Worm (Caenorhabditis elegans) whole organism, early embryonic: Measurements from ENCODE around the gene tasp-1.
A peak's percentile ranks its signal among the peaks of the same experiment; 100 is the strongest.

Experiments used
- B0310.2 ChIP-seq: sonication (generic microtip); optimal IDR thresholded peaks from 2 replicates; lab custom pipeline; 2016; ENCODE audit warnings: mild to moderate bottlenecking, missing genetic modification characterization, missing compliant biosample characterization
- F13C5.2 ChIP-seq: sonication (generic microtip); optimal IDR thresholded peaks from 2 replicates; lab custom pipeline; 2017; ENCODE audit warnings: mild to moderate bottlenecking, missing genetic modification characterization, inconsistent platforms, missing compliant biosample characterization
- aly-1 ChIP-seq: sonication (generic microtip); optimal IDR thresholded peaks from 2 replicates; lab custom pipeline; 2016; ENCODE audit warnings: missing genetic modification characterization, missing compliant biosample characterization
- ama-1 ChIP-seq: fragments of 150-350 bp; optimal IDR thresholded peaks from 2 replicates; lab custom pipeline; 2014
- ceh-13 ChIP-seq: fragments of 200-800 bp; sonication (Bioruptor generic); optimal IDR thresholded peaks from 2 replicates; lab custom pipeline; 2018; ENCODE audit warnings: mild to moderate bottlenecking, missing genetic modification characterization, missing compliant biosample characterization
- ceh-36 ChIP-seq: sonication (generic microtip); optimal IDR thresholded peaks from 2 replicates; lab custom pipeline; 2016; ENCODE audit warnings: missing genetic modification characterization, inconsistent platforms, missing compliant biosample characterization
- ets-7 ChIP-seq: sonication (generic microtip); optimal IDR thresholded peaks from 2 replicates; lab custom pipeline; 2016; ENCODE audit warnings: missing genotype, missing genetic modification characterization, missing compliant biosample characterization
- flt-1 ChIP-seq: fragments of 200-800 bp; sonication (Bioruptor generic); IDR thresholded peaks from 2 replicates; pipeline ENCODE4 v1.3.6; 2022; ENCODE audit warnings: missing genetic modification characterization, missing compliant biosample characterization
- hmbx-1 ChIP-seq: sonication (generic microtip); optimal IDR thresholded peaks from 2 replicates; lab custom pipeline; 2016; ENCODE audit warnings: mild to moderate bottlenecking, missing genetic modification characterization, missing compliant biosample characterization
- hmg-4 ChIP-seq: fragments of 200-800 bp; sonication (Bioruptor generic); optimal IDR thresholded peaks from 2 replicates; lab custom pipeline; 2018; ENCODE audit warnings: mild to moderate bottlenecking, missing genetic modification characterization, missing compliant biosample characterization
- hnd-1 ChIP-seq: sonication (generic microtip); optimal IDR thresholded peaks from 2 replicates; lab custom pipeline; 2016; ENCODE audit warnings: missing genetic modification characterization, missing compliant biosample characterization
- pes-1 ChIP-seq: fragments of 200-800 bp; sonication (Bioruptor generic); IDR thresholded peaks from 2 replicates; pipeline ENCODE4 v1.3.6; 2022; ENCODE audit warnings: missing genetic modification reagents, missing genetic modification characterization, missing compliant biosample characterization
- scrt-1 ChIP-seq: fragments of 200-800 bp; sonication (Bioruptor generic); IDR thresholded peaks from 2 replicates; pipeline ENCODE4 v1.3.6; 2022; ENCODE audit warnings: missing genetic modification characterization, missing compliant biosample characterization
- sea-1 ChIP-seq: fragments of 200-800 bp; sonication (Bioruptor generic); conservative IDR thresholded peaks from 2 replicates; pipeline ENCODE4 v1.3.6; 2022; ENCODE audit warnings: missing genetic modification characterization, missing compliant biosample characterization
- tbx-11 ChIP-seq: fragments of 200-800 bp; sonication (Bioruptor generic); IDR thresholded peaks from 2 replicates; pipeline ENCODE4 v1.3.6; 2022; ENCODE audit warnings: missing genetic modification characterization, missing compliant biosample characterization
- tbx-37 ChIP-seq: fragments of 200-800 bp; sonication (Bioruptor generic); conservative IDR thresholded peaks from 2 replicates; pipeline ENCODE4 v1.3.6; 2022; ENCODE audit warnings: missing genetic modification reagents, missing genetic modification characterization, missing compliant biosample characterization
- tra-4 ChIP-seq: sonication (generic microtip); optimal IDR thresholded peaks from 2 replicates; lab custom pipeline; 2017; ENCODE audit warnings: missing genetic modification characterization, missing compliant biosample characterization

Gene tasp-1

DNA sequence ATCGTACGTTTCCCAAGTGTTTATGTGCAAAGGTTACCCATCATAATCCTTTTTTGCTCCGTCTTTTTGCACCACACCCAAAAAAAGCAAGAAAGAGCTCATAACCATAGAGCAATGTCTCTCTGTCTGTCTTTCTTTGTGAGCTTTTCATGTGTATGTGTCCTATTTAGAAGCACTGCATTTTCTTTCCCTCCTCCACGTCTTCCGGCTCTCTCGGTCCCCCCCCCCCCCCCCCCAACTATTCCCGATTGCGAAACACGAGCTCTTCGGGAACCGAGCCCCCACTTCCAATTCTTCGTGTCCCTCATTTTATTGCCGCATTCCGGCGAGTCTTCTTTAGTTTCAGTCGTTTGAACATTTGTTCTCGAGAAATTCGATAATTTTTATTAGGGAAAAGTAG, 47.7 kb downstream of the tasp-1 start:
- TF ChIP-seq sea-1, result no peak
- no peak for TF ChIP-seq F13C5.2 (tag; lab: Kevin White, UChicago)
- no peak for TF ChIP-seq B0310.2 (tag; lab: Kevin White, UChicago)
- no peak for TF ChIP-seq tra-4 (tag; lab: Kevin White, UChicago)
- no peak for TF ChIP-seq hmg-4
- TF ChIP-seq hnd-1 (tag; lab: Kevin White, UChicago), result no peak
- no peak for TF ChIP-seq ets-7 (tag; lab: Kevin White, UChicago)
- no peak for TF ChIP-seq ama-1 (lab: Kevin White, UChicago)
- TF ChIP-seq pes-1 (GFP tag; lab: Robert Waterston, UW), result no peak
- TF ChIP-seq tbx-11, result no peak
- TF ChIP-seq scrt-1 (GFP tag; lab: Robert Waterston, UW), result no peak
- no peak for TF ChIP-seq ceh-13 (GFP tag; lab: Kevin White, UChicago)
- TF ChIP-seq aly-1 (tag; lab: Kevin White, UChicago), result no peak

DNA sequence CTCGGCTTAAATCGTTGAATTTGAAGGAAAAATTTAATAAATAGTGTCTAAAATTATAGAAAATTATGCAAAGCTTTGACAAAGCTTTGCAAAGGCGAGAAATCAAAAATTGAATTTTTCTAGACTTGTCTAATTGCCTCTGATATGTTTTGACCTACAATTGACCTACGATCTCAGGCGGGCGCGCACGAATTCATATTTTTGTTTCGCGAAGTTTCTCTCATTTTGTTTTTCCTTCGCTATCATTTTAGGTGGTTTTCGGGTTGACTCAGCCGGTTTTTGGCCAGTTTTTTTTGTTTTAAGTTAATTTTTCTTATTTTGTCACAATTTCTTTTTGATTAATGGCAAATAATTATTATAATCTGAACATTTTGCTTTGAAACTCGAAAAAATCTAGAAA, 48.1 kb downstream of the tasp-1 start:
- no peak for TF ChIP-seq hnd-1 (tag; lab: Kevin White, UChicago)
- TF ChIP-seq flt-1 (GFP tag; lab: Robert Waterston, UW), result no peak
- no peak for TF ChIP-seq ceh-36
- TF ChIP-seq B0310.2 (tag; lab: Kevin White, UChicago), result no peak
- no peak for TF ChIP-seq scrt-1 (GFP tag; lab: Robert Waterston, UW)
- TF ChIP-seq hmbx-1 (tag; lab: Kevin White, UChicago), result no peak
- no peak for TF ChIP-seq ama-1 (lab: Kevin White, UChicago)
- no peak for TF ChIP-seq sea-1
- TF ChIP-seq tbx-37 (GFP tag; lab: Robert Waterston, UW), result no peak
- no peak for TF ChIP-seq ceh-13 (GFP tag; lab: Kevin White, UChicago)
- TF ChIP-seq ets-7 (tag; lab: Kevin White, UChicago), result no peak
- no peak for TF ChIP-seq tra-4 (tag; lab: Kevin White, UChicago)
- no peak for TF ChIP-seq pes-1 (GFP tag; lab: Robert Waterston, UW)
- no peak for TF ChIP-seq tbx-11
- no peak for TF ChIP-seq F13C5.2 (tag; lab: Kevin White, UChicago)
- no peak for TF ChIP-seq aly-1 (tag; lab: Kevin White, UChicago)
- no peak for TF ChIP-seq hmg-4

DNA sequence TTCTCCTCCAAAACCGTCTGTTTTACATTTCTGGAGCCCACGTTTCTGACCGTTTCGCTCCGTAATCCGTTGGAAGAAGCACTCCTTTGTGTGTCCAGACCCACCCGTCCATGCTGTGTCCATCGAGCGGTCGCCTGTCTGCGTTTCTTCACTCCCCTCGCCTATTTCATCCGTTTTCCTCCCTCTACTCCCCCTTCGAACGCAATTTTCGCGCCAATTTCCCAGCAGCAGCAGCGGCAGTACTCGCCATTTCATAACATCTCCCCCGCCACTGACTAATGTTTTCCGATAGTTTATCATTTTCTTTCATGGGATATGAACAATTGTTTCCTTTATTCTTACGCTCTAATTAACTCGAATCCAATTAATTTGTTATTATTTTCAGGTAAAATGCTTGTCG, 48.8 kb downstream of the tasp-1 start:
- TF ChIP-seq hnd-1 (tag; lab: Kevin White, UChicago) (no peak), aly-1 (tag; lab: Kevin White, UChicago) (no peak), ceh-13 (GFP tag; lab: Kevin White, UChicago) (no peak), pes-1 (GFP tag; lab: Robert Waterston, UW) (no peak), hmbx-1 (tag; lab: Kevin White, UChicago) (no peak), tbx-11 (no peak), tra-4 (tag; lab: Kevin White, UChicago) (no peak), scrt-1 (GFP tag; lab: Robert Waterston, UW) (no peak), flt-1 (GFP tag; lab: Robert Waterston, UW) (0 out of 2 replicates have a peak, but pooled peaks have one; percentile 6), F13C5.2 (tag; lab: Kevin White, UChicago) (peak; percentile 44), sea-1 (no peak), B0310.2 (tag; lab: Kevin White, UChicago) (no peak), hmg-4 (peak; percentile 68), ets-7 (tag; lab: Kevin White, UChicago) (no peak), ceh-36 (no peak), tbx-37 (GFP tag; lab: Robert Waterston, UW) (peak; percentile 30; the same call in 1 of the 2 replicates), ama-1 (lab: Kevin White, UChicago) (no peak)

DNA sequence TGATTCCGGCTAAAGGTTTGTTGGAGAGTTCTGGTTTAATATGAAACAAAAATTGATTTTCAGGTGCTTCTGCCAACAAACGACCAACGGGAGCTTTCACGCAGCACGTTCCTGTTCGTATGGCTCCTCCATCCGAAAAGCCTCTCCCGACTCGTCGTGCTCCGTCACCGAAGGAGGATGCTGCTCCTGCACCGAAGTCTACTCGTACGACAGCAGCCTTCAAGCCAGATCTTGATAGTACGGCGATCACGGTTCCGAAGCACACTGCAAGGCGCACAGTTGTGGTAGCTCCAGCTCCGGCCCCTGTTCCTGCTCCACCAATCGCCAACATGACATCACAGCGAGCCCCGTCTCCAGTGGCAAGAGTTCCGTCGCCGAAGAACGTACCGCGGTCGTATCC, 49.7 kb downstream of the tasp-1 start:
- peak; percentile 38 for TF ChIP-seq aly-1 (tag; lab: Kevin White, UChicago)
- no peak for TF ChIP-seq sea-1

ce11 chrIII:10809568-10809967, 50.5 kb downstream of the tasp-1 start:
- TF ChIP-seq sea-1 (no peak), flt-1 (GFP tag; lab: Robert Waterston, UW) (no peak), ets-7 (tag; lab: Kevin White, UChicago) (no peak), hnd-1 (tag; lab: Kevin White, UChicago) (no peak), ceh-13 (GFP tag; lab: Kevin White, UChicago) (no peak), aly-1 (tag; lab: Kevin White, UChicago) (no peak), ama-1 (lab: Kevin White, UChicago) (no peak), ceh-36 (no peak), pes-1 (GFP tag; lab: Robert Waterston, UW) (no peak), hmg-4 (no peak)

ce11 chrIII:10810483-10810836, 51.4 kb downstream of the tasp-1 start:
- no peak for TF ChIP-seq hnd-1 (tag; lab: Kevin White, UChicago)
- no peak for TF ChIP-seq tra-4 (tag; lab: Kevin White, UChicago)
- TF ChIP-seq pes-1 (GFP tag; lab: Robert Waterston, UW), result no peak
- TF ChIP-seq scrt-1 (GFP tag; lab: Robert Waterston, UW), result no peak
- no peak for TF ChIP-seq aly-1 (tag; lab: Kevin White, UChicago)
- TF ChIP-seq ets-7 (tag; lab: Kevin White, UChicago), result no peak
- no peak for TF ChIP-seq F13C5.2 (tag; lab: Kevin White, UChicago)
- no peak for TF ChIP-seq tbx-37 (GFP tag; lab: Robert Waterston, UW)
- no peak for TF ChIP-seq tbx-11
- TF ChIP-seq ceh-36, result no peak
- TF ChIP-seq B0310.2 (tag; lab: Kevin White, UChicago), result no peak
- TF ChIP-seq ama-1 (lab: Kevin White, UChicago), result no peak
- no peak for TF ChIP-seq flt-1 (GFP tag; lab: Robert Waterston, UW)
